Fruit fly (Drosophila melanogaster): ENCODE data around the gene CG14841.

DNA sequence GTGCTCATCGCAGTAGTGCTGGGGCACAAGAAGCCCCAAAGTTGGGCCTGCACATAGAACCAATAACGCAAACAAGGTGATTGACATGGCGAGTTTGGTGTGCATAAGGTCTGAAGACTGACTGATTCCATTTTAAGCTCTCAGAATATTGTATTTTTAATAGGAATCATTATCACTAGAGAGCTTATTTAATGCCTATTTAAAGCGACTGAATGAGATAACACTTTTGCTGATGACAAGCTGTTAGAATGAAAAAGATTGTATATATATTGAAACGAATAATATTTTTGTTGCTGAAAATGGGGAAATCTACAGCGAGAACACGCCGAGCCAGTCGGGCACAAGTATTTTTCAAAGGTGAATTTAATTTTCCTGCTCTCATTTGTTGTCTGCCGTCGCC is 16.8 kb downstream of the CG14841 start, which contains the start of gene CG9616:
- TF ChIP-seq CG31224 (GFP tag; IDR thresholded peaks at IDR 0.05) (no peak), Nf-YB (GFP tag; optimal IDR thresholded peaks at IDR 0.05) (no peak), stc (GFP tag; IDR thresholded peaks at IDR 0.05) (no peak)

Measured in whole organism, embryonic.